Fruit fly (Drosophila melanogaster) whole organism, embryonic: ENCODE measurements around the gene CG4020.

Source experiments
- CG10431 ChIP-seq: fragments of 200-800 bp; sonication (Bioruptor generic); optimal IDR thresholded peaks from 3 replicates; lab custom pipeline; 2018; ENCODE audit warnings: missing biosample characterization, mild to moderate bottlenecking, missing genetic modification characterization
- CG11695 ChIP-seq: fragments of 200-800 bp; sonication (Bioruptor generic); IDR thresholded peaks from 3 replicates; pipeline ENCODE4 v1.3.6; 2022; ENCODE audit warnings: missing biosample characterization, missing genetic modification characterization
- CG14014 ChIP-seq: fragments of 200-800 bp; sonication (Bioruptor generic); IDR thresholded peaks from 2 replicates; pipeline ENCODE4 v1.3.6; 2022; ENCODE audit warnings: missing biosample characterization, missing genetic modification characterization
- CG14965 ChIP-seq: fragments of 200-800 bp; sonication (Bioruptor generic); optimal IDR thresholded peaks from 2 replicates; lab custom pipeline; 2016; ENCODE audit warnings: missing biosample characterization, missing genetic modification characterization, borderline replicate concordance
- CG1647 ChIP-seq: fragments of 200-800 bp; sonication (Bioruptor generic); optimal IDR thresholded peaks from 3 replicates; lab custom pipeline; 2016; ENCODE audit warnings: missing biosample characterization, missing genetic modification characterization
- CG17328 ChIP-seq: fragments of 200-800 bp; sonication (Bioruptor generic); IDR thresholded peaks from 2 replicates; pipeline ENCODE4 v1.3.6; 2022; ENCODE audit warnings: missing biosample characterization, missing genetic modification characterization
- CG18619 ChIP-seq: fragments of 200-800 bp; sonication (Bioruptor generic); optimal IDR thresholded peaks from 3 replicates; lab custom pipeline; 2017; ENCODE audit warnings: missing biosample characterization, mild to moderate bottlenecking, missing genetic modification characterization
- CG2129 ChIP-seq: fragments of 200-800 bp; sonication (Bioruptor generic); IDR thresholded peaks from 2 replicates; pipeline ENCODE4 v1.3.6; 2022; ENCODE audit warnings: missing biosample characterization, missing genetic modification characterization; ENCODE audit not compliant: partially characterized antibody
- CG2202 ChIP-seq: fragments of 200-800 bp; sonication (Bioruptor generic); optimal IDR thresholded peaks from 2 replicates; lab custom pipeline; 2018; ENCODE audit warnings: missing biosample characterization, mild to moderate bottlenecking, missing genetic modification characterization
- CG31365 ChIP-seq: fragments of 200-800 bp; sonication (Bioruptor generic); optimal IDR thresholded peaks from 2 replicates; lab custom pipeline; 2018; ENCODE audit warnings: missing biosample characterization, mild to moderate bottlenecking, missing genetic modification characterization
- CG31388 ChIP-seq: fragments of 200-800 bp; sonication (Bioruptor generic); optimal IDR thresholded peaks from 2 replicates; lab custom pipeline; 2016; ENCODE audit warnings: missing biosample characterization, missing genetic modification characterization
- CG32772 ChIP-seq: fragments of 200-800 bp; sonication (Bioruptor generic); IDR thresholded peaks from 2 replicates; pipeline ENCODE4 v1.3.6; 2022; ENCODE audit warnings: missing biosample characterization, missing genetic modification characterization
- CG4404 ChIP-seq: fragments of 200-800 bp; sonication (Bioruptor generic); IDR thresholded peaks from 2 replicates; pipeline ENCODE4 v1.3.6; 2022; ENCODE audit warnings: missing biosample characterization, missing genetic modification characterization
- Chrac-16 ChIP-seq: fragments of 200-800 bp; sonication (Bioruptor generic); optimal IDR thresholded peaks from 3 replicates; lab custom pipeline; 2016; ENCODE audit warnings: missing biosample characterization, missing genetic modification characterization
- CkIIα-i1 ChIP-seq: fragments of 200-800 bp; sonication (Bioruptor generic); IDR thresholded peaks from 2 replicates; pipeline ENCODE4 v1.3.6; 2022; ENCODE audit warnings: missing biosample characterization, missing genetic modification characterization
- D19A ChIP-seq: fragments of 200-800 bp; optimal IDR thresholded peaks from 3 replicates; lab custom pipeline; 2019; ENCODE audit warnings: missing biosample characterization, mild to moderate bottlenecking, missing genetic modification characterization, moderate library complexity
- Dek ChIP-seq: fragments of 200-800 bp; sonication (Bioruptor generic); optimal IDR thresholded peaks from 3 replicates; lab custom pipeline; 2019; ENCODE audit warnings: missing biosample characterization, mild to moderate bottlenecking, missing genetic modification characterization, moderate library complexity
- Dip3 ChIP-seq: fragments of 200-800 bp; sonication (Bioruptor generic); optimal IDR thresholded peaks from 3 replicates; lab custom pipeline; 2016; ENCODE audit warnings: missing biosample characterization, missing genetic modification characterization
- E2f1 ChIP-seq: fragments of 200-800 bp; sonication (Bioruptor generic); IDR thresholded peaks from 2 replicates; pipeline ENCODE4 v1.3.6; 2022; ENCODE audit warnings: missing biosample characterization, missing genetic modification characterization
- Fer3 ChIP-seq: fragments of 200-800 bp; sonication (Bioruptor generic); optimal IDR thresholded peaks from 2 replicates; lab custom pipeline; 2018; ENCODE audit warnings: missing biosample characterization, mild to moderate bottlenecking, missing genetic modification characterization, moderate library complexity
- Gug ChIP-seq: fragments of 200-800 bp; sonication (Bioruptor generic); IDR thresholded peaks from 4 replicates; pipeline ENCODE4 v1.3.6; 2022; ENCODE audit warnings: missing biosample characterization, missing genetic modification characterization
- Hey ChIP-seq: fragments of 200-800 bp; sonication (Bioruptor generic); optimal IDR thresholded peaks from 3 replicates; lab custom pipeline; 2018; ENCODE audit warnings: missing biosample characterization, mild to moderate bottlenecking, missing genetic modification characterization
- Hmx ChIP-seq: fragments of 200-800 bp; sonication (Bioruptor generic); optimal IDR thresholded peaks from 2 replicates; lab custom pipeline; 2016; ENCODE audit warnings: missing biosample characterization, missing genetic modification characterization
- Jarid2 ChIP-seq: fragments of 200-800 bp; sonication (Bioruptor generic); optimal IDR thresholded peaks from 3 replicates; lab custom pipeline; 2017; ENCODE audit warnings: mild to moderate bottlenecking, missing biosample characterization, missing genetic modification reagents, missing genetic modification characterization
- Mad ChIP-seq: fragments of 200-800 bp; sonication (Bioruptor generic); optimal IDR thresholded peaks from 2 replicates; lab custom pipeline; 2016; ENCODE audit warnings: missing biosample characterization, missing genetic modification characterization
- Max ChIP-seq: fragments of 200-800 bp; sonication (Bioruptor generic); optimal IDR thresholded peaks from 2 replicates; lab custom pipeline; 2016; ENCODE audit warnings: missing biosample characterization, mild to moderate bottlenecking, missing genetic modification characterization
- Meics ChIP-seq: fragments of 200-800 bp; sonication (Bioruptor generic); optimal IDR thresholded peaks from 2 replicates; lab custom pipeline; 2017; ENCODE audit warnings: missing biosample characterization, mild to moderate bottlenecking, missing genetic modification characterization
- Oaz ChIP-seq: fragments of 200-800 bp; sonication (Bioruptor generic); IDR thresholded peaks from 2 replicates; pipeline ENCODE4 v1.3.6; 2022; ENCODE audit warnings: missing biosample characterization, missing genetic modification characterization
- Rx ChIP-seq: fragments of 200-800 bp; sonication (Bioruptor generic); IDR thresholded peaks from 2 replicates; pipeline ENCODE4 v1.3.6; 2022; ENCODE audit warnings: missing biosample characterization, missing genetic modification characterization
- Scr ChIP-seq: fragments of 200-800 bp; sonication (Bioruptor generic); IDR thresholded peaks from 2 replicates; pipeline ENCODE4 v1.3.6; 2022; ENCODE audit warnings: missing biosample characterization, missing genetic modification characterization; ENCODE audit not compliant: partially characterized antibody
- Side ChIP-seq: fragments of 200-800 bp; sonication (Bioruptor generic); optimal IDR thresholded peaks from 2 replicates; lab custom pipeline; 2016; ENCODE audit warnings: missing biosample characterization, missing genetic modification characterization
- Sin3A ChIP-seq: fragments of >200 bp; optimal IDR thresholded peaks from 2 replicates; lab custom pipeline; 2018
- Six4 ChIP-seq: fragments of 200-800 bp; sonication (Bioruptor generic); optimal IDR thresholded peaks from 2 replicates; lab custom pipeline; 2016; ENCODE audit warnings: missing biosample characterization, missing genetic modification characterization
- Spps ChIP-seq: fragments of 200-800 bp; sonication (Bioruptor generic); optimal IDR thresholded peaks from 2 replicates; lab custom pipeline; 2018; ENCODE audit warnings: missing biosample characterization, mild to moderate bottlenecking, missing genetic modification characterization
- Stat92E ChIP-seq, 3 experiments: fragments of >200 bp in 2 of 3; fragments of 200-800 bp in 1 of 3; sonication (Bioruptor generic) in 1 of 3; optimal IDR thresholded peaks; 2 replicates each; lab custom pipeline; 2017 to 2019; ENCODE audit warnings: missing biosample characterization in 3 of 3, missing genetic modification characterization in 3 of 3, mild to moderate bottlenecking in 1 of 3, moderate library complexity in 1 of 3
- bcd ChIP-seq: fragments of 200-800 bp; sonication (Bioruptor generic); optimal IDR thresholded peaks from 2 replicates; lab custom pipeline; 2017; ENCODE audit warnings: missing biosample characterization, mild to moderate bottlenecking, missing genetic modification characterization
- bigmax ChIP-seq: fragments of 200-800 bp; sonication (Bioruptor generic); optimal IDR thresholded peaks from 2 replicates; lab custom pipeline; 2018; ENCODE audit warnings: missing biosample characterization, mild to moderate bottlenecking, missing genetic modification characterization
- dati ChIP-seq: fragments of 200-800 bp; sonication (Bioruptor generic); IDR thresholded peaks from 2 replicates; pipeline ENCODE4 v1.3.6; 2022; ENCODE audit warnings: missing biosample characterization, missing genetic modification characterization
- h ChIP-seq: fragments of >200 bp; optimal IDR thresholded peaks from 2 replicates; lab custom pipeline; 2017
- jumu ChIP-seq: fragments of 200-800 bp; sonication (Bioruptor generic); optimal IDR thresholded peaks from 3 replicates; lab custom pipeline; 2016; ENCODE audit warnings: missing biosample characterization, missing genetic modification characterization
- kay ChIP-seq: fragments of 200-800 bp; sonication (Bioruptor generic); optimal IDR thresholded peaks from 2 replicates; lab custom pipeline; 2016; ENCODE audit warnings: missing biosample characterization, missing genetic modification characterization
- klu ChIP-seq: fragments of 200-800 bp; sonication (Bioruptor generic); IDR thresholded peaks from 2 replicates; pipeline ENCODE4 v1.3.6; 2022; ENCODE audit warnings: missing biosample characterization, missing genetic modification characterization
- onecut ChIP-seq: fragments of 200-800 bp; sonication (Bioruptor generic); IDR thresholded peaks from 2 replicates; pipeline ENCODE4 v1.3.6; 2022; ENCODE audit warnings: missing biosample characterization, missing genetic modification characterization
- p53 ChIP-seq: fragments of 200-800 bp; sonication (Bioruptor generic); optimal IDR thresholded peaks from 2 replicates; lab custom pipeline; 2016; ENCODE audit warnings: missing biosample characterization, missing genetic modification characterization
- pan ChIP-seq, 4 experiments: fragments of >200 bp in 3 of 4; fragments of 200-800 bp in 1 of 4; sonication (Bioruptor generic) in 1 of 4; optimal IDR thresholded peaks in 3 of 4; IDR thresholded peaks in 1 of 4; 2 replicates each; pipeline versions ENCODE4 v1.3.6 to Lab custom; 2017 to 2022; ENCODE audit warnings: missing biosample characterization in 2 of 4, missing genetic modification characterization in 2 of 4, mixed read lengths in 1 of 4
- pb ChIP-seq: fragments of 200-800 bp; sonication (Bioruptor generic); optimal IDR thresholded peaks from 3 replicates; lab custom pipeline; 2016; ENCODE audit warnings: missing biosample characterization, missing genetic modification characterization
- pnt ChIP-seq: fragments of 200-800 bp; sonication (Bioruptor generic); optimal IDR thresholded peaks from 3 replicates; lab custom pipeline; 2016; ENCODE audit warnings: missing biosample characterization, missing genetic modification characterization
- seq ChIP-seq: fragments of 200-800 bp; sonication (Bioruptor generic); IDR thresholded peaks from 2 replicates; pipeline ENCODE4 v1.3.6; 2022; ENCODE audit warnings: missing biosample characterization, missing genetic modification characterization
- stc ChIP-seq: fragments of 200-800 bp; sonication (Bioruptor generic); IDR thresholded peaks from 2 replicates; pipeline ENCODE4 v1.3.6; 2022; ENCODE audit warnings: missing biosample characterization, missing genetic modification characterization
- usp ChIP-seq: fragments of >200 bp; optimal IDR thresholded peaks from 2 replicates; lab custom pipeline; 2017; ENCODE audit warnings: missing biosample characterization, missing genetic modification characterization
- wek ChIP-seq: fragments of 200-800 bp; sonication (Bioruptor generic); optimal IDR thresholded peaks from 3 replicates; lab custom pipeline; 2018; ENCODE audit warnings: missing biosample characterization, mild to moderate bottlenecking, missing genetic modification characterization, moderate library complexity

The CG4020 gene

DNA sequence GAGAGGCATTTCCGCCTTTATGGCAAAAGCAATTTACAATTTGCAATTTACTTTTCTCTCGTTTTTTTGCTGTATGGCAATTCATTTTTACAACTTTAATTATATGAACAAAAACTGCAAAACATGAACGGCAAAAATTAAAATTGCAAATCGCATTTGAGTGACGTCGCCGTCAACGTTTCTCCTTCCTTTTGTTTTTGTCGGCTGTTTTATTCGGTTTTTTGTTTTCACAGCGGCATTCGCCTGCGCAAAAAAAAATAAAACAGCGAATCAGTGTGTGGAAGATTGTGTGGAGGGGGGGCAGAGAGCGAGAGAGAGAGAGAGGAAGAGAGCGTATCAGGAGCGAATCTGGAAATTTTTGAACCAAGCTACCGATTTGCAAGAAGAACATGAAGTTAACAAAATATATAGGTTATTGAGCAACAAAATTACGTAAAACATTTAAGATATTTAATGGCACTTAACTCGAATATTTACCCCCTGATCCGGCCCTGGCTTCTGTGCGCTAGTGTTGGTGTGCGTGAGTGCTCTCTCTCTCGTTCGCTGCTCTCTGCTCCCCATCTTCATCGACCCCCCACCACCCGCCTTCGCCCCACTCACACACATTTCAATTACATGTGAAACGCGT is 13.1 kb downstream of the CG4020 start (continued):
- TF ChIP-seq CG17328 (GFP tag; lab: Robert Waterston, UW) (peak; percentile 99), Hmx (peak; percentile 95), pan (optimal IDR thresholded peaks at IDR 0.05; lab: Kevin White, UChicago) (no peak), pan (GFP tag; optimal IDR thresholded peaks at IDR 0.05 in 1 of 2, IDR thresholded peaks at IDR 0.05 in 1 of 2) (peak in 1 of 2 experiments; percentile 99), Dek (tag; lab: Kevin White, UChicago) (peak; percentile 99), CG14014 (GFP tag; lab: Robert Waterston, UW) (peak; percentile 99), p53 (GFP tag; lab: Kevin White, UChicago) (peak; percentile 96), CG4404 (GFP tag; lab: Robert Waterston, UW) (peak; percentile 99), Stat92E (GFP tag; optimal IDR thresholded peaks at IDR 0.05; lab: Kevin White, UChicago) (peak in 1 of 3 experiments; percentile 94), dati (GFP tag; lab: Robert Waterston, UW) (peak; percentile 98), Meics (peak; percentile 99), Spps (peak; percentile 94), Fer3 (peak; percentile 99), usp (GFP tag; lab: Kevin White, UChicago) (no peak), Rx (GFP tag; lab: Robert Waterston, UW) (peak; percentile 99), CG11695 (GFP tag; lab: Robert Waterston, UW) (peak; percentile 98), Dip3 (peak; percentile 98), pb (peak; percentile 98), Six4 (GFP tag; lab: Kevin White, UChicago) (peak; percentile 98), pnt (GFP tag; lab: Kevin White, UChicago) (peak; percentile 99), wek (GFP tag; lab: Kevin White, UChicago) (peak; percentile 93), CG1647 (peak; percentile 98), Jarid2 (GFP tag; lab: Kevin White, UChicago) (peak; percentile 93), jumu (GFP tag; lab: Kevin White, UChicago) (peak; percentile 99), D19A (tag; lab: Kevin White, UChicago) (peak; percentile 94), Max (peak; percentile 97), Hey (peak; percentile 95), stc (GFP tag; lab: Robert Waterston, UW) (peak; percentile 99), CG32772 (GFP tag; lab: Robert Waterston, UW) (peak; percentile 100), CG18619 (peak; percentile 98), Side (GFP tag; lab: Kevin White, UChicago) (peak; percentile 99), klu (GFP tag; lab: Robert Waterston, UW) (peak; percentile 99), CG2129 (GFP tag; lab: Robert Waterston, UW) (no peak), seq (peak; percentile 99), h (lab: Kevin White, UChicago) (no peak), Scr (GFP tag; lab: Robert Waterston, UW) (peak; percentile 61), onecut (GFP tag; lab: Robert Waterston, UW) (peak; percentile 97), Chrac-16 (GFP tag; lab: Kevin White, UChicago) (peak; percentile 99), bigmax (GFP tag; lab: Kevin White, UChicago) (peak; percentile 78), Mad (GFP tag; lab: Kevin White, UChicago) (peak; percentile 98), CG10431 (peak; percentile 90), Sin3A (lab: Kevin White, UChicago) (no peak), CG2202 (tag; lab: Kevin White, UChicago) (peak; percentile 93), Oaz (GFP tag; lab: Robert Waterston, UW) (peak; percentile 98), kay (GFP tag; lab: Kevin White, UChicago) (peak; percentile 98), Gug (peak; percentile 99), CG31365 (peak; percentile 93), bcd (GFP tag; lab: Kevin White, UChicago) (peak; percentile 99), CG14965 (GFP tag; lab: Kevin White, UChicago) (peak; percentile 84), CG31388 (peak; percentile 97), E2f1 (GFP tag; lab: Robert Waterston, UW) (peak; percentile 99), CkIIα-i1 (GFP tag; lab: Robert Waterston, UW) (peak; percentile 97)
